Worm (Caenorhabditis elegans) whole organism, L4/young adult: ENCODE results near the gene sta-1.
"Not testable (repeated sequence)": the region's sequence is repeated elsewhere in the genome, so short reads cannot be mapped to it uniquely, and the experiment has no call there.

Source experiments
- W03F9.2 ChIP-seq: fragments of 150-350 bp; optimal IDR thresholded peaks from 2 replicates; lab custom pipeline; 2014; ENCODE audit warnings: missing biosample characterization, missing genetic modification characterization
- dao-5 ChIP-seq: sonication (generic microtip); optimal IDR thresholded peaks from 2 replicates; lab custom pipeline; 2016; ENCODE audit warnings: missing genotype, missing genetic modification characterization, moderate library complexity, missing compliant biosample characterization
- him-1 ChIP-seq: sonication (generic microtip); optimal IDR thresholded peaks from 2 replicates; lab custom pipeline; 2016; ENCODE audit warnings: missing genotype, missing genetic modification reagents, missing genetic modification characterization, missing compliant biosample characterization

The sta-1 gene

ce11 chrIV:16664020-16664419 is at the start of gene sta-1:
Gene sta-1 (plus strand): TSS chrIV:16664320.
- TF ChIP-seq W03F9.2 (tag; lab: Kevin White, UChicago); dao-5; him-1: not testable (repeated sequence)

- TF ChIP-seq dao-5 (no peak), him-1 (no peak), W03F9.2 (tag; lab: Kevin White, UChicago) (no peak)
Observed at ce11 chrIV:16622522-16622921, 41.6 kb upstream of the sta-1 start.

ce11 chrIV:16625909-16626308 is 38.2 kb upstream of the sta-1 start, which contains the start of gene fip-7:
Gene fip-7 (plus strand): TSS chrIV:16626209.
- TF ChIP-seq W03F9.2 (tag; lab: Kevin White, UChicago); dao-5; him-1: not testable (repeated sequence)

- TF ChIP-seq W03F9.2 (tag; lab: Kevin White, UChicago) (no peak), him-1 (no peak), dao-5 (no peak)
Observed at ce11 chrIV:16627676-16628075, 36.4 kb upstream of the sta-1 start, which contains the start of gene fipr-28. Gene fipr-28 (plus strand): TSS chrIV:16627976.

ce11 chrIV:16629090-16629489 is 35.0 kb upstream of the sta-1 start, which contains the start of gene Y51H4A.936:
Gene Y51H4A.936 (plus strand): TSS chrIV:16629390.
- TF ChIP-seq him-1 (no peak), dao-5 (no peak), W03F9.2 (tag; lab: Kevin White, UChicago) (no peak)

ce11 chrIV:16629815-16630214 is 34.3 kb upstream of the sta-1 start:
- no peak for TF ChIP-seq W03F9.2 (tag; lab: Kevin White, UChicago)

ce11 chrIV:16630622-16631021 is 33.5 kb upstream of the sta-1 start, which contains the start of gene fipr-27:
Gene fipr-27 (plus strand): TSS chrIV:16630922.
- TF ChIP-seq dao-5 = no peak
- no peak for TF ChIP-seq him-1
- no peak for TF ChIP-seq W03F9.2 (tag; lab: Kevin White, UChicago)

ce11 chrIV:16643782-16644181 is 20.3 kb upstream of the sta-1 start:
- no peak for TF ChIP-seq him-1
- no peak for TF ChIP-seq W03F9.2 (tag; lab: Kevin White, UChicago)
- TF ChIP-seq dao-5 = no peak

- no peak for TF ChIP-seq him-1
Observed at ce11 chrIV:16645492-16646191, 18.5 kb upstream of the sta-1 start.

ce11 chrIV:16646192-16646544 is 18.0 kb upstream of the sta-1 start, which contains the start of gene Y51H4A.13:
Gene Y51H4A.13 (minus strand): TSS chrIV:16646373.
- TF ChIP-seq him-1; W03F9.2 (tag; lab: Kevin White, UChicago); dao-5: not testable (repeated sequence)

ce11 chrIV:16655783-16656182 is 8.3 kb upstream of the sta-1 start, which contains the start of gene set-26:
Gene set-26 (minus strand): TSS chrIV:16655883.
- TF ChIP-seq him-1; dao-5; W03F9.2 (tag; lab: Kevin White, UChicago): not testable (repeated sequence)

- TF ChIP-seq dao-5 (no peak), W03F9.2 (tag; lab: Kevin White, UChicago) (peak; percentile 92), him-1 (peak; percentile 46)
Observed at ce11 chrIV:16656232-16656631, 7.9 kb upstream of the sta-1 start, which contains the start of gene tsr-2. Gene tsr-2 (plus strand): TSS chrIV:16656613.

ce11 chrIV:16657488-16657982 is 6.6 kb upstream of the sta-1 start:
- TF ChIP-seq dao-5 = no peak
- TF ChIP-seq W03F9.2 (tag; lab: Kevin White, UChicago) = no peak
- no peak for TF ChIP-seq him-1

- TF ChIP-seq W03F9.2 (tag; lab: Kevin White, UChicago) (no peak), dao-5 (no peak), him-1 (no peak)
Observed at ce11 chrIV:16658731-16659130, 5.4 kb upstream of the sta-1 start.

- TF ChIP-seq W03F9.2 (tag; lab: Kevin White, UChicago) = no peak
- no peak for TF ChIP-seq dao-5
- TF ChIP-seq him-1 = no peak
Observed at ce11 chrIV:16659475-16659874, 4.6 kb upstream of the sta-1 start.
